Worm (Caenorhabditis elegans) whole organism, L4 larva: Measurements from ENCODE around the gene Y94H6A.12.

Experiments used
- D1046.2 ChIP-seq: fragments of 200-800 bp; sonication (Bioruptor generic); IDR thresholded peaks from 2 replicates; pipeline ENCODE4 v1.3.6; 2022; ENCODE audit warnings: missing genetic modification characterization, missing compliant biosample characterization
- F26F4.8 ChIP-seq: fragments of 200-800 bp; sonication (Bioruptor generic); conservative IDR thresholded peaks from 2 replicates; pipeline ENCODE4 v1.3.6; 2022; ENCODE audit warnings: missing genetic modification characterization, missing compliant biosample characterization
- F49E8.2 ChIP-seq: sonication (generic microtip); optimal IDR thresholded peaks from 2 replicates; lab custom pipeline; 2016; ENCODE audit warnings: missing compliant biosample characterization, mild to moderate bottlenecking, missing genetic modification characterization, borderline replicate concordance
- T20F7.1 ChIP-seq: fragments of 200-800 bp; sonication (Bioruptor generic); optimal IDR thresholded peaks from 2 replicates; lab custom pipeline; 2018; ENCODE audit warnings: mild to moderate bottlenecking, missing genetic modification characterization, missing compliant biosample characterization
- Y105C5A.15 ChIP-seq: fragments of 200-800 bp; sonication (Bioruptor generic); IDR thresholded peaks from 2 replicates; pipeline ENCODE4 v1.3.6; 2022; ENCODE audit warnings: missing genetic modification characterization, missing compliant biosample characterization
- Y5F2A.4 ChIP-seq: fragments of 200-800 bp; sonication (Bioruptor generic); optimal IDR thresholded peaks from 2 replicates; lab custom pipeline; 2018; ENCODE audit warnings: mild to moderate bottlenecking, missing genetic modification characterization, missing compliant biosample characterization
- ZK337.2 ChIP-seq: fragments of 200-800 bp; sonication (Bioruptor generic); IDR thresholded peaks from 2 replicates; pipeline ENCODE4 v1.3.6; 2022; ENCODE audit warnings: missing genetic modification reagents, missing genetic modification characterization, missing compliant biosample characterization
- ZK546.5 ChIP-seq, 2 experiments: sonication (generic microtip); optimal IDR thresholded peaks; 2 replicates each; lab custom pipeline; 2017; ENCODE audit warnings: missing biosample characterization in 2 of 2, missing genetic modification characterization in 2 of 2
- aly-2 ChIP-seq: sonication (generic microtip); optimal IDR thresholded peaks from 2 replicates; lab custom pipeline; 2018; ENCODE audit warnings: missing biosample characterization, missing genetic modification characterization
- arid-1 ChIP-seq: fragments of 200-800 bp; sonication (Bioruptor generic); conservative IDR thresholded peaks from 2 replicates; pipeline ENCODE4 v1.3.6; 2022; ENCODE audit warnings: missing genetic modification reagents, missing genetic modification characterization, missing compliant biosample characterization
- attf-4 ChIP-seq: sonication (generic microtip); optimal IDR thresholded peaks from 3 replicates; lab custom pipeline; 2017; ENCODE audit warnings: missing biosample characterization, missing genetic modification characterization
- ceh-44 ChIP-seq: fragments of 200-800 bp; sonication (Bioruptor generic); IDR thresholded peaks from 2 replicates; pipeline ENCODE4 v1.3.6; 2022; ENCODE audit warnings: missing genetic modification reagents, missing genetic modification characterization, missing compliant biosample characterization
- ceh-62 ChIP-seq: sonication (generic microtip); optimal IDR thresholded peaks from 2 replicates; lab custom pipeline; 2017; ENCODE audit warnings: missing biosample characterization, missing genetic modification characterization
- ceh-82 ChIP-seq: sonication (generic microtip); optimal IDR thresholded peaks from 2 replicates; lab custom pipeline; 2017; ENCODE audit warnings: missing biosample characterization, missing genetic modification characterization
- daf-16 ChIP-seq, 3 experiments: sonication (generic microtip); optimal IDR thresholded peaks; 2 replicates each; lab custom pipeline; 2016 to 2017; ENCODE audit warnings: missing genetic modification characterization in 3 of 3, missing genetic modification reagents in 3 of 3, mild to moderate bottlenecking in 2 of 3, missing compliant biosample characterization in 2 of 3, missing biosample characterization in 1 of 3, moderate library complexity in 1 of 3
- daf-19 ChIP-seq: fragments of 200-800 bp; sonication (Bioruptor generic); conservative IDR thresholded peaks from 2 replicates; pipeline ENCODE4 v1.3.6; 2022; ENCODE audit warnings: missing genetic modification characterization, missing compliant biosample characterization
- dmd-6 ChIP-seq: fragments of 200-800 bp; sonication (Bioruptor generic); IDR thresholded peaks from 2 replicates; pipeline ENCODE4 v1.3.6; 2022; ENCODE audit warnings: missing genetic modification reagents, missing genetic modification characterization, missing compliant biosample characterization
- dmd-8 ChIP-seq: fragments of 200-800 bp; sonication (Bioruptor generic); IDR thresholded peaks from 2 replicates; pipeline ENCODE4 v1.3.6; 2022; ENCODE audit warnings: missing genetic modification characterization, missing compliant biosample characterization
- dmd-9 ChIP-seq: fragments of 200-800 bp; sonication (Bioruptor generic); IDR thresholded peaks from 2 replicates; pipeline ENCODE4 v1.3.6; 2022; ENCODE audit warnings: missing genetic modification reagents, missing genetic modification characterization, missing compliant biosample characterization
- dve-1 ChIP-seq: sonication (generic microtip); optimal IDR thresholded peaks from 2 replicates; lab custom pipeline; 2017; ENCODE audit warnings: antibody characterized with exemption, mild to moderate bottlenecking, missing genetic modification characterization, missing compliant biosample characterization; ENCODE audit not compliant: insufficient read depth
- egl-43 ChIP-seq: fragments of 200-800 bp; sonication (Bioruptor generic); IDR thresholded peaks from 2 replicates; pipeline ENCODE4 v1.3.6; 2022; ENCODE audit warnings: missing genetic modification reagents, missing genetic modification characterization, missing compliant biosample characterization
- fos-1 ChIP-seq: fragments of 150-350 bp; optimal IDR thresholded peaks from 2 replicates; lab custom pipeline; 2014; ENCODE audit warnings: missing biosample characterization, missing genetic modification characterization
- gei-8 ChIP-seq: fragments of 200-800 bp; sonication (Bioruptor generic); optimal IDR thresholded peaks from 2 replicates; lab custom pipeline; 2018; ENCODE audit warnings: mild to moderate bottlenecking, missing genetic modification characterization, missing compliant biosample characterization
- hmg-1.1 ChIP-seq: fragments of 200-800 bp; sonication (Bioruptor generic); IDR thresholded peaks from 2 replicates; pipeline ENCODE4 v1.3.6; 2022; ENCODE audit warnings: missing genetic modification reagents, missing genetic modification characterization, missing compliant biosample characterization
- lin-1 ChIP-seq: fragments of 200-800 bp; sonication (Bioruptor generic); IDR thresholded peaks from 2 replicates; pipeline ENCODE4 v1.3.6; 2022; ENCODE audit warnings: missing genetic modification reagents, missing genetic modification characterization, missing compliant biosample characterization
- lin-15B ChIP-seq: fragments of 150-350 bp; sonication (generic microtip); optimal IDR thresholded peaks from 3 replicates; lab custom pipeline; 2014; ENCODE audit warnings: missing biosample characterization, missing genetic modification characterization
- lin-38 ChIP-seq: fragments of 200-800 bp; sonication (Bioruptor generic); IDR thresholded peaks from 2 replicates; pipeline ENCODE4 v1.3.6; 2022; ENCODE audit warnings: missing genetic modification reagents, missing genetic modification characterization, missing compliant biosample characterization
- lir-3 ChIP-seq: sonication (generic microtip); optimal IDR thresholded peaks from 2 replicates; lab custom pipeline; 2016; ENCODE audit warnings: mild to moderate bottlenecking, missing genetic modification characterization, missing compliant biosample characterization
- lsy-2 ChIP-seq, 2 experiments: fragments of 150-350 bp in 1 of 2; sonication (generic microtip) in 1 of 2; optimal IDR thresholded peaks; 2 replicates each; lab custom pipeline; 2014 to 2017; ENCODE audit warnings: missing biosample characterization in 2 of 2, missing genetic modification characterization in 2 of 2
- madf-5 ChIP-seq, 2 experiments: fragments of 200-800 bp; sonication (Bioruptor generic); IDR thresholded peaks; 2 replicates each; pipeline ENCODE4 v1.3.6; 2022; ENCODE audit warnings: missing compliant biosample characterization in 2 of 2, missing genetic modification characterization in 2 of 2
- mdl-1 ChIP-seq, 2 experiments: fragments of 150-350 bp in 1 of 2; sonication (generic microtip) in 1 of 2; optimal IDR thresholded peaks; 2 replicates each; lab custom pipeline; 2014 to 2017; ENCODE audit warnings: missing biosample characterization in 2 of 2, missing genetic modification characterization in 2 of 2
- mdt-29 ChIP-seq: fragments of 200-800 bp; sonication (Bioruptor generic); IDR thresholded peaks from 2 replicates; pipeline ENCODE4 v1.3.6; 2022; ENCODE audit warnings: missing genetic modification reagents, missing genetic modification characterization, missing compliant biosample characterization
- mep-1 ChIP-seq: fragments of 150-350 bp; sonication (generic microtip); optimal IDR thresholded peaks from 3 replicates; lab custom pipeline; 2014; ENCODE audit warnings: missing biosample characterization, missing genetic modification characterization
- mes-2 ChIP-seq: sonication (generic microtip); optimal IDR thresholded peaks from 2 replicates; lab custom pipeline; 2016; ENCODE audit warnings: missing genotype, mild to moderate bottlenecking, missing genetic modification characterization, missing compliant biosample characterization; ENCODE audit not compliant: poor library complexity, severe bottlenecking
- mxl-2 ChIP-seq: fragments of 200-800 bp; sonication (Bioruptor generic); conservative IDR thresholded peaks from 2 replicates; pipeline ENCODE4 v1.3.6; 2022; ENCODE audit warnings: missing genetic modification reagents, missing genetic modification characterization, missing compliant biosample characterization
- nhr-28 ChIP-seq: fragments of 150-350 bp; optimal IDR thresholded peaks from 2 replicates; lab custom pipeline; 2014; ENCODE audit warnings: missing biosample characterization, missing genetic modification characterization
- nhr-6 ChIP-seq: fragments of 150-350 bp; optimal IDR thresholded peaks from 2 replicates; lab custom pipeline; 2014; ENCODE audit warnings: missing biosample characterization, missing genetic modification characterization
- nhr-77 ChIP-seq: fragments of 150-350 bp; optimal IDR thresholded peaks from 2 replicates; lab custom pipeline; 2014; ENCODE audit warnings: missing biosample characterization, missing genetic modification characterization
- php-3 ChIP-seq: fragments of 200-800 bp; sonication (Bioruptor generic); IDR thresholded peaks from 2 replicates; pipeline ENCODE4 v1.3.6; 2022; ENCODE audit warnings: missing genetic modification reagents, missing genetic modification characterization, missing compliant biosample characterization
- pqm-1 ChIP-seq: sonication (generic microtip); optimal IDR thresholded peaks from 2 replicates; lab custom pipeline; 2017; ENCODE audit warnings: missing biosample characterization, missing genetic modification characterization
- rbr-2 ChIP-seq: sonication (generic microtip); optimal IDR thresholded peaks from 2 replicates; lab custom pipeline; 2016; ENCODE audit warnings: missing genotype, missing genetic modification characterization, missing compliant biosample characterization
- saeg-2 ChIP-seq: fragments of 200-800 bp; sonication (Bioruptor generic); IDR thresholded peaks from 2 replicates; pipeline ENCODE4 v1.3.6; 2022; ENCODE audit warnings: missing genetic modification reagents, missing genetic modification characterization, missing compliant biosample characterization
- set-16 ChIP-seq: fragments of 200-800 bp; sonication (Bioruptor generic); IDR thresholded peaks from 2 replicates; pipeline ENCODE4 v1.3.6; 2022; ENCODE audit warnings: missing genetic modification reagents, missing genetic modification characterization, missing compliant biosample characterization
- skn-1 ChIP-seq: fragments of 150-350 bp; optimal IDR thresholded peaks from 2 replicates; lab custom pipeline; 2014; ENCODE audit warnings: missing biosample characterization, missing genetic modification characterization
- spr-1 ChIP-seq: sonication (generic microtip); optimal IDR thresholded peaks from 2 replicates; lab custom pipeline; 2016; ENCODE audit warnings: mild to moderate bottlenecking, missing genetic modification characterization, missing compliant biosample characterization
- unc-39 ChIP-seq: sonication (generic microtip); optimal IDR thresholded peaks from 2 replicates; lab custom pipeline; 2017; ENCODE audit warnings: missing biosample characterization, missing genetic modification characterization
- unc-62 ChIP-seq, 3 experiments: fragments of 150-350 bp in 1 of 3; sonication (generic microtip); optimal IDR thresholded peaks in 2 of 3; peaks in 1 of 3; 1 replicate in 1 of 3; 2 replicates in 2 of 3; lab custom pipeline; 2014 to 2017; ENCODE audit warnings: missing biosample characterization in 3 of 3, missing genetic modification characterization in 3 of 3, missing genetic modification reagents in 3 of 3, missing genotype in 1 of 3
- vab-7 ChIP-seq: fragments of 200-800 bp; sonication (Bioruptor generic); IDR thresholded peaks from 2 replicates; pipeline ENCODE4 v1.3.6; 2022; ENCODE audit warnings: missing genetic modification reagents, missing genetic modification characterization, missing compliant biosample characterization
- zfp-2 ChIP-seq: sonication (generic microtip); optimal IDR thresholded peaks from 2 replicates; lab custom pipeline; 2016; ENCODE audit warnings: mild to moderate bottlenecking, missing genetic modification characterization, missing compliant biosample characterization
- zip-2 ChIP-seq: fragments of 150-350 bp; optimal IDR thresholded peaks from 2 replicates; lab custom pipeline; 2014; ENCODE audit warnings: missing biosample characterization, missing genetic modification characterization
- ztf-11 ChIP-seq: fragments of 150-350 bp; optimal IDR thresholded peaks from 2 replicates; lab custom pipeline; 2014; ENCODE audit warnings: missing biosample characterization, missing genetic modification characterization

Gene Y94H6A.12

DNA sequence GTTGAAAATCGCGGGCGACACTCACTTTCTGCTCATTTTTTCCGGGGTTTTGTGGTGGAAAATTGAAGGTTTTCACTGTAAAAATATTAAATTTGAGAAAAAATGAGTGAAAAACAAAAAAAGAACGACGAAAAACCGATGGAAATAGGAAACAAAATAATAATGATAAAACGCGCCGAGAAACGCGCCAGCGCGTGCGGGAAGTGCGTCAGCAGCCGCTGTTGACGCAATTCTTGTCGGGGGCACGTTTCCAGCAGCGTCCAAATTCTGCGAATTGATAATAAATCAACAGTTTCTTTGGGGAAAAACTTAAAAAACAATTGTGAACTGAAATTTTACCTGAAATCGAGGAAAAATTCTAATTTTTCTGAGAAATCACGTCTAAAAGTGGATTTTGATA, 12.9 kb upstream of the Y94H6A.12 start, which contains the start of gene ubxn-2 (continued):
- TF ChIP-seq mxl-2 (GFP tag; lab: Robert Waterston, UW) = no peak
- TF ChIP-seq lir-3 (tag; lab: Kevin White, UChicago) = no peak
- TF ChIP-seq skn-1 = no peak
- no peak for TF ChIP-seq php-3
- no peak for TF ChIP-seq madf-5 (GFP tag; IDR thresholded peaks at IDR 0.05; lab: Robert Waterston, UW)
- TF ChIP-seq lin-1 (GFP tag; lab: Robert Waterston, UW) = no peak
- TF ChIP-seq gei-8 = no peak
- TF ChIP-seq aly-2 (tag; lab: Kevin White, UChicago) = no peak
- TF ChIP-seq fos-1 = no peak
- no peak for TF ChIP-seq pqm-1 (tag; lab: Kevin White, UChicago)
- TF ChIP-seq mep-1 (tag; lab: Kevin White, UChicago) = peak; percentile 79
- peak; percentile 92 for TF ChIP-seq mes-2 (tag; lab: Kevin White, UChicago)
- no peak for TF ChIP-seq daf-19
- no peak for TF ChIP-seq unc-62 (GFP tag; optimal IDR thresholded peaks at IDR 0.05 in 1 of 2; lab: Kevin White, UChicago)
- no peak for TF ChIP-seq unc-62 (tag; optimal IDR thresholded peaks at IDR 0.05; lab: Kevin White, UChicago)
- peak; percentile 58 for TF ChIP-seq spr-1
- no peak for TF ChIP-seq ceh-62 (tag; lab: Kevin White, UChicago)
- peak; percentile 29 for TF ChIP-seq T20F7.1 (GFP tag; lab: Kevin White, UChicago)
- TF ChIP-seq unc-39 (tag; lab: Kevin White, UChicago) = no peak
- TF ChIP-seq Y105C5A.15 (GFP tag; lab: Robert Waterston, UW) = no peak
- TF ChIP-seq vab-7 (GFP tag; lab: Robert Waterston, UW) = no peak
- peak; percentile 80 for TF ChIP-seq dve-1 (tag; lab: Kevin White, UChicago)
- TF ChIP-seq dmd-6 (GFP tag; lab: Robert Waterston, UW) = peak; percentile 72
- TF ChIP-seq nhr-28 (tag; lab: Kevin White, UChicago) = peak; percentile 43
- TF ChIP-seq ceh-44 (GFP tag; lab: Robert Waterston, UW) = no peak
- peak; percentile 77 for TF ChIP-seq rbr-2 (tag; lab: Kevin White, UChicago)
- TF ChIP-seq ztf-11 (tag; lab: Kevin White, UChicago) = no peak
- no peak for TF ChIP-seq nhr-77 (tag; lab: Kevin White, UChicago)
- no peak for TF ChIP-seq arid-1 (GFP tag; lab: Robert Waterston, UW)
- no peak for TF ChIP-seq F26F4.8 (GFP tag; lab: Robert Waterston, UW)
- 0 out of 2 replicates have a peak, but pooled peaks have one; percentile 7 for TF ChIP-seq D1046.2
- TF ChIP-seq set-16 (GFP tag; lab: Robert Waterston, UW) = no peak
- no peak for TF ChIP-seq zip-2 (tag; lab: Kevin White, UChicago)
- no peak for TF ChIP-seq attf-4 (tag; lab: Kevin White, UChicago)
- TF ChIP-seq zfp-2 (tag; lab: Kevin White, UChicago) = no peak
- TF ChIP-seq daf-16 (GFP tag; optimal IDR thresholded peaks at IDR 0.05; lab: Kevin White, UChicago) = no peak
- TF ChIP-seq daf-16 (tag; optimal IDR thresholded peaks at IDR 0.05; lab: Kevin White, UChicago) = peak; percentile 34
- TF ChIP-seq dmd-9 (GFP tag; lab: Robert Waterston, UW) = 0 out of 2 replicates have a peak, but pooled peaks have one; percentile 43
- peak; percentile 85 for TF ChIP-seq lin-38 (GFP tag; lab: Robert Waterston, UW)
- TF ChIP-seq lin-15B = no peak
- no peak for TF ChIP-seq dmd-8 (GFP tag; lab: Robert Waterston, UW)
- no peak for TF ChIP-seq egl-43 (GFP tag; lab: Robert Waterston, UW)
- no peak for TF ChIP-seq mdt-29
- TF ChIP-seq lsy-2 (tag; optimal IDR thresholded peaks at IDR 0.05; lab: Kevin White, UChicago) = peak in 1 of 2 experiments; percentile 89
- TF ChIP-seq saeg-2 (GFP tag; lab: Robert Waterston, UW) = no peak
- TF ChIP-seq F49E8.2 = no peak
- peak in 1 of 2 experiments; percentile 52 for TF ChIP-seq mdl-1 (tag; optimal IDR thresholded peaks at IDR 0.05; lab: Kevin White, UChicago)
- peak; percentile 80 for TF ChIP-seq hmg-1.1 (GFP tag; lab: Robert Waterston, UW)
- no peak for TF ChIP-seq Y5F2A.4 (GFP tag; lab: Kevin White, UChicago)
- no peak for TF ChIP-seq ZK337.2
- peak; percentile 49 for TF ChIP-seq nhr-6 (tag; lab: Kevin White, UChicago)
- no peak for TF ChIP-seq ZK546.5 (tag; optimal IDR thresholded peaks at IDR 0.05; lab: Kevin White, UChicago)
- TF ChIP-seq ceh-82 (tag; lab: Kevin White, UChicago) = no peak
